Fruit fly (Drosophila melanogaster) whole organism, prepupa: ENCODE data around the gene CG43350.

ENCODE experiments used
- CG9139 ChIP-seq: fragments of 200-800 bp; sonication (Bioruptor generic); optimal IDR thresholded peaks from 3 replicates; lab custom pipeline; 2017; ENCODE audit warnings: missing biosample characterization, mild to moderate bottlenecking, missing genetic modification characterization
- Smox ChIP-seq: fragments of 200-800 bp; sonication (Bioruptor generic); optimal IDR thresholded peaks from 3 replicates; lab custom pipeline; 2016; ENCODE audit warnings: missing biosample characterization, missing genetic modification characterization
- Sox14 ChIP-seq: fragments of 200-800 bp; sonication (Bioruptor generic); optimal IDR thresholded peaks from 3 replicates; lab custom pipeline; 2016; ENCODE audit warnings: missing biosample characterization, missing genetic modification characterization
- esn ChIP-seq: fragments of 200-800 bp; sonication (Bioruptor generic); optimal IDR thresholded peaks from 2 replicates; lab custom pipeline; 2016; ENCODE audit warnings: missing biosample characterization, mild to moderate bottlenecking, missing genetic modification characterization, moderate library complexity

DNA sequence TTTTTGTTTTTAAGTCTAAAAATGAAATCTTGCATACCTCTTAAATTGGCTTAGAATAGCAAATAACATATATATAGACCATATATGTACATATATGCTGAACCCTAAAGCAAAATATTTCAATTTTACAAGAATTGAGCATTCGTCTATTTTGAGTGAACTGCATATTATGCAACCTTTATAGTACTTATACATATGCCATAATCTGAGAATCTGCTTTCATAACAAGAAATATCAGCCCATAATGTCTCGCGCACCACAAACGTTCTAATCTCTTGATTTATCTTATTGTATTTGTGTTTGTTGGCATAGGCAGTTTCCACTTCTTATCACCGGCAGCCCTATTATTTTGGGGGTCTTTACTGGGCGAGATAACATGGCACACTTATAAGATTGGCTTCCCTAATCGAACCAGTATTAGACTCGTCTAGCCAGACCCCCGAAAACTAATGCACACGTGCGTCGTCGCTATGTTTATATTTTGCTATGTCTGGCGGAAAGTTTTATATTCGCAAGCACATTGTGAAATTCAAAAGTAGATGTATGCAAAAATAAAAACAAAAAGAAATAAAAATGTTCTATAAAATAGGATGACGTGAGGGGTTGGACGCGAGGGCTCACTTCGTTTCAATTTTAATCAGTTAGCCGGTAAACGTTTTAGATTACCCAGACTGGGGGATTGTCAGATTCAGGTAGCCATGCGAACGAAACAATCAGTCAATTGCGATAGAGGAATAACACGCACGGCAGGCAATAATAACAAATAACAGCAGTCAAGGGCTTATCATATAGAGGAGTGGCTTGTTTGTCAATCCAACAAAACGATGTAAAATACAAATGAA, 39.8 kb downstream of the CG43350 start:
- TF ChIP-seq esn: no peak
- TF ChIP-seq Smox (GFP tag; lab: Kevin White, UChicago): no peak
- TF ChIP-seq Sox14 (GFP tag; lab: Kevin White, UChicago): no peak
- no peak for TF ChIP-seq CG9139 (GFP tag; lab: Kevin White, UChicago)
